Worm (Caenorhabditis elegans) whole organism, L2 larva: ENCODE results near the gene R13A5.15.

Experiments
- C34F6.9 ChIP-seq: fragments of 150-350 bp; optimal IDR thresholded peaks from 2 replicates; lab custom pipeline; 2014; ENCODE audit warnings: missing biosample characterization, missing genetic modification characterization
- F13H6.1 ChIP-seq: sonication (generic microtip); optimal IDR thresholded peaks from 2 replicates; lab custom pipeline; 2016; ENCODE audit warnings: missing genetic modification characterization, missing compliant biosample characterization
- R02D3.7 ChIP-seq: fragments of 150-350 bp; optimal IDR thresholded peaks from 2 replicates; lab custom pipeline; 2014; ENCODE audit warnings: missing biosample characterization, missing genetic modification characterization
- Y55F3AM.14 ChIP-seq: fragments of 200-800 bp; sonication (Bioruptor generic); optimal IDR thresholded peaks from 2 replicates; lab custom pipeline; 2018; ENCODE audit warnings: mild to moderate bottlenecking, missing genetic modification characterization, missing compliant biosample characterization
- alr-1 ChIP-seq: fragments of 150-350 bp; optimal IDR thresholded peaks from 2 replicates; lab custom pipeline; 2014; ENCODE audit warnings: missing biosample characterization, missing genetic modification characterization
- aly-2 ChIP-seq: fragments of 150-350 bp; optimal IDR thresholded peaks from 2 replicates; lab custom pipeline; 2014; ENCODE audit warnings: missing biosample characterization, missing genetic modification characterization
- ama-1 ChIP-seq: fragments of 150-350 bp; optimal IDR thresholded peaks from 2 replicates; lab custom pipeline; 2018; ENCODE audit warnings: inconsistent platforms
- ceh-82 ChIP-seq: fragments of 150-350 bp; optimal IDR thresholded peaks from 2 replicates; lab custom pipeline; 2014; ENCODE audit warnings: missing biosample characterization, missing genetic modification characterization
- crh-2 ChIP-seq: sonication (generic microtip); optimal IDR thresholded peaks from 2 replicates; lab custom pipeline; 2017; ENCODE audit warnings: missing biosample characterization, missing genetic modification characterization
- egl-27 ChIP-seq: sonication (generic microtip); optimal IDR thresholded peaks from 3 replicates; lab custom pipeline; 2017; ENCODE audit warnings: missing biosample characterization, missing genetic modification reagents, missing genetic modification characterization
- fos-1 ChIP-seq: fragments of 150-350 bp; optimal IDR thresholded peaks from 2 replicates; lab custom pipeline; 2014; ENCODE audit warnings: missing biosample characterization, missing genetic modification characterization
- gmeb-1 ChIP-seq: fragments of 150-350 bp; optimal IDR thresholded peaks from 2 replicates; lab custom pipeline; 2014; ENCODE audit warnings: missing biosample characterization, missing genetic modification characterization
- lin-11 ChIP-seq: fragments of 150-350 bp; sonication (generic microtip); optimal IDR thresholded peaks from 2 replicates; lab custom pipeline; 2014; ENCODE audit warnings: missing biosample characterization, missing genetic modification characterization, inconsistent platforms, mixed read lengths
- lin-13 ChIP-seq: fragments of 150-350 bp; optimal IDR thresholded peaks from 2 replicates; lab custom pipeline; 2014; ENCODE audit warnings: missing biosample characterization, missing genetic modification reagents, missing genetic modification characterization
- lin-39 ChIP-seq: fragments of 150-350 bp; optimal IDR thresholded peaks from 2 replicates; lab custom pipeline; 2014; ENCODE audit warnings: missing biosample characterization, missing genetic modification reagents, missing genetic modification characterization
- lsy-2 ChIP-seq, 2 experiments: fragments of 150-350 bp in 1 of 2; sonication (generic microtip) in 1 of 2; optimal IDR thresholded peaks; 2 replicates each; lab custom pipeline; 2014 to 2017; ENCODE audit warnings: missing biosample characterization in 2 of 2, missing genetic modification characterization in 2 of 2
- mab-5 ChIP-seq: fragments of 150-350 bp; optimal IDR thresholded peaks from 2 replicates; lab custom pipeline; 2014; ENCODE audit warnings: missing biosample characterization, missing genetic modification characterization
- nhr-10 ChIP-seq: sonication (generic microtip); optimal IDR thresholded peaks from 2 replicates; lab custom pipeline; 2017; ENCODE audit warnings: missing biosample characterization, missing genetic modification characterization
- nhr-11 ChIP-seq: fragments of 150-350 bp; optimal IDR thresholded peaks from 2 replicates; lab custom pipeline; 2014; ENCODE audit warnings: missing biosample characterization, missing genetic modification characterization
- nhr-12 ChIP-seq: fragments of 150-350 bp; optimal IDR thresholded peaks from 2 replicates; lab custom pipeline; 2014; ENCODE audit warnings: missing biosample characterization, missing genetic modification characterization
- nhr-129 ChIP-seq: fragments of 150-350 bp; optimal IDR thresholded peaks from 2 replicates; lab custom pipeline; 2014; ENCODE audit warnings: missing biosample characterization, missing genetic modification characterization
- nhr-21 ChIP-seq: fragments of 150-350 bp; optimal IDR thresholded peaks from 2 replicates; lab custom pipeline; 2014; ENCODE audit warnings: missing biosample characterization, missing genetic modification characterization
- nhr-23 ChIP-seq: fragments of 150-350 bp; optimal IDR thresholded peaks from 2 replicates; lab custom pipeline; 2014; ENCODE audit warnings: missing biosample characterization, missing genetic modification reagents, missing genetic modification characterization
- nhr-237 ChIP-seq: fragments of 150-350 bp; optimal IDR thresholded peaks from 2 replicates; lab custom pipeline; 2014; ENCODE audit warnings: missing biosample characterization, missing genetic modification characterization
- nhr-25 ChIP-seq: fragments of 150-350 bp; sonication (generic microtip); optimal IDR thresholded peaks from 3 replicates; lab custom pipeline; 2014; ENCODE audit warnings: missing biosample characterization, missing genetic modification characterization
- nhr-6 ChIP-seq: fragments of 150-350 bp; optimal IDR thresholded peaks from 2 replicates; lab custom pipeline; 2014; ENCODE audit warnings: missing biosample characterization, missing genetic modification characterization
- nhr-77 ChIP-seq: fragments of 150-350 bp; optimal IDR thresholded peaks from 2 replicates; lab custom pipeline; 2014; ENCODE audit warnings: missing biosample characterization, missing genetic modification characterization
- peb-1 ChIP-seq: fragments of 150-350 bp; optimal IDR thresholded peaks from 2 replicates; lab custom pipeline; 2014; ENCODE audit warnings: missing biosample characterization, missing genetic modification characterization
- sem-4 ChIP-seq: fragments of 150-350 bp; optimal IDR thresholded peaks from 2 replicates; lab custom pipeline; 2014; ENCODE audit warnings: missing biosample characterization, missing genetic modification reagents, missing genetic modification characterization
- sma-3 ChIP-seq: sonication (generic microtip); optimal IDR thresholded peaks from 2 replicates; lab custom pipeline; 2016; ENCODE audit warnings: missing genetic modification reagents, missing genetic modification characterization, missing compliant biosample characterization
- sma-9 ChIP-seq, 2 experiments: fragments of 150-350 bp in 1 of 2; sonication (generic microtip) in 1 of 2; optimal IDR thresholded peaks; 2 replicates each; lab custom pipeline; 2014 to 2016; ENCODE audit warnings: missing genetic modification characterization in 2 of 2, mild to moderate bottlenecking in 1 of 2, missing biosample characterization in 1 of 2, missing compliant biosample characterization in 1 of 2, missing genetic modification reagents in 1 of 2, moderate library complexity in 1 of 2
- snpc-4 ChIP-seq: fragments of 150-350 bp; optimal IDR thresholded peaks from 2 replicates; lab custom pipeline; 2014; ENCODE audit warnings: missing biosample characterization, missing genetic modification characterization
- unc-39 ChIP-seq: fragments of 150-350 bp; optimal IDR thresholded peaks from 2 replicates; lab custom pipeline; 2014; ENCODE audit warnings: missing biosample characterization, missing genetic modification characterization
- unc-55 ChIP-seq: fragments of 150-350 bp; sonication (generic microtip); optimal IDR thresholded peaks from 3 replicates; lab custom pipeline; 2014; ENCODE audit warnings: missing biosample characterization, missing genetic modification reagents, missing genetic modification characterization
- unc-62 ChIP-seq: fragments of 150-350 bp; optimal IDR thresholded peaks from 2 replicates; lab custom pipeline; 2014; ENCODE audit warnings: missing biosample characterization, missing genetic modification reagents, missing genetic modification characterization
- ztf-11 ChIP-seq: sonication (generic microtip); optimal IDR thresholded peaks from 2 replicates; lab custom pipeline; 2017; ENCODE audit warnings: missing biosample characterization, missing genetic modification characterization
- ztf-4 ChIP-seq: fragments of 150-350 bp; optimal IDR thresholded peaks from 2 replicates; lab custom pipeline; 2014; ENCODE audit warnings: missing biosample characterization, missing genetic modification characterization

R13A5.15 gene

DNA sequence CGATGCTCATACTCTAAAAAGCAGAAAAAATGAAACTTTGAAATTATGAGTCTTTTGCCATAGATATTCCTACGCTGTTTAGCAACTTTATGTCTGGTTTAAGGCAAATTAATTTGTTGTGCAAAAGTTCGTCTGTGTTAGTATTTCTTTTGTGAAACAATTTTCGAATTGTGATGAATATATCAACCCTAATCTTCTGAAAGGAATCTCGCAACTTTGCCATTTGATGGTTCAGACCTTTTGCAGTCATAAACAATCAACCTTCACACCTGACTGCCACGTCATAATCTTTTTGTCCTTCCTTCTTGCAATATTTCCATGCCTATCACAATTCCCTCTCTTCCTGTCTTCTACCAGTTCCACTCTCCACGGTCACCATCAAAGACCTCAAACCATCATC, 31.7 kb upstream of the R13A5.15 start:
- no peak for TF ChIP-seq ztf-4 (tag; lab: Kevin White, UChicago)
- TF ChIP-seq nhr-77 (tag; lab: Kevin White, UChicago) = no peak
- TF ChIP-seq nhr-129 (tag; lab: Kevin White, UChicago) = no peak
- TF ChIP-seq lin-11 (tag; lab: Kevin White, UChicago) = no peak
- TF ChIP-seq lsy-2 (tag; optimal IDR thresholded peaks at IDR 0.05; lab: Kevin White, UChicago) = no peak
- no peak for TF ChIP-seq lin-39 (tag; lab: Kevin White, UChicago)
- no peak for TF ChIP-seq unc-39 (tag; lab: Kevin White, UChicago)
- TF ChIP-seq unc-55 (GFP tag; lab: Kevin White, UChicago) = no peak
- TF ChIP-seq nhr-11 (tag; lab: Kevin White, UChicago) = no peak
- TF ChIP-seq F13H6.1 (tag; lab: Kevin White, UChicago) = no peak
- TF ChIP-seq R02D3.7 (tag; lab: Kevin White, UChicago) = no peak
- no peak for TF ChIP-seq ceh-82 (tag; lab: Kevin White, UChicago)
- no peak for TF ChIP-seq nhr-25

DNA sequence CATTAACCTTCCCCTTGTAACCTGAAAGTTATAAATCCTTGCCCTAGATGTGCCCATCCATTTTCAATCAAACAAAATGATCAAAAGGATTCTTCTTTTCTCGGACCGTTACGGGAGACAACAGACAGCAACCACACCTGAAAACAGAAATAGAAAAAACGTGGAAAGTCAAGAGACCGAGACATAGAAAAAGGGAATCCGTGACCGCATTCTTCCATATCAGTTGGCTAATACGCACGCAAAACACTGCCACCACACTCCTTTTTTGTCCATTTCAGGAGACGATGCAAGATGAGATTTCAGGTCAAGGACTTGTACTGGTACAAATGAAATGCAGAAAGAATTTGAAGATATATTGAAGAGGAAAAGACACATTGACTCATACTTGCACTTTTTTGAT, 30.2 kb upstream of the R13A5.15 start:
- TF ChIP-seq nhr-21 (tag; lab: Kevin White, UChicago) (peak; percentile 13), C34F6.9 (tag; lab: Kevin White, UChicago) (no peak), sma-3 (peak; percentile 26), nhr-6 (tag; lab: Kevin White, UChicago) (no peak), egl-27 (tag; lab: Kevin White, UChicago) (peak; percentile 8), R02D3.7 (tag; lab: Kevin White, UChicago) (no peak), nhr-12 (tag; lab: Kevin White, UChicago) (no peak), fos-1 (tag; lab: Kevin White, UChicago) (peak; percentile 5), nhr-25 (no peak)

DNA sequence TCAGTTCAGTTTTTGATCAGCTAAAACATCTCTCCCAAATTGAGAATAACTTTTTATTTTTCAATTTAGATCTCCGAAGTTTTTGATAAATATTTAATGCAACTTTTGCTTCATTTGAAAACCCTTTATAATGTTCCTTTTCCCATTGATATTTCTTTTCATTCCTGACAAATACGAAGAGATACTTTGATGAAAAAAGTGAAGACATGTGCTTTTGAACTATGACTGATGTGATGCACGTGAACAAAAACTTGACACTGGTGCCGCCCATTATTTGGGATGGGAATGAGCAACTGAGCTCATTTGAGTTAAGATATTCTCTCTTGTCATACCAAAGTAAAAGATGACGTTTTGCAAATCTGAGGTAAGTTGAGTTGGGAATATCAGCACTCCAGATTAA, 28.1 kb upstream of the R13A5.15 start, which contains the start of gene T04A6.1:
TSS of gene T04A6.1 (plus strand) at position 301 of the 400 bp plus-strand sequence.
- TF ChIP-seq C34F6.9 (tag; lab: Kevin White, UChicago) (peak; percentile 6), gmeb-1 (tag; lab: Kevin White, UChicago) (no peak), lsy-2 (tag; optimal IDR thresholded peaks at IDR 0.05; lab: Kevin White, UChicago) (no peak), nhr-129 (tag; lab: Kevin White, UChicago) (peak; percentile 34), nhr-11 (tag; lab: Kevin White, UChicago) (no peak), unc-55 (GFP tag; lab: Kevin White, UChicago) (peak; percentile 61), Y55F3AM.14 (GFP tag; lab: Kevin White, UChicago) (no peak), nhr-77 (tag; lab: Kevin White, UChicago) (no peak)

DNA sequence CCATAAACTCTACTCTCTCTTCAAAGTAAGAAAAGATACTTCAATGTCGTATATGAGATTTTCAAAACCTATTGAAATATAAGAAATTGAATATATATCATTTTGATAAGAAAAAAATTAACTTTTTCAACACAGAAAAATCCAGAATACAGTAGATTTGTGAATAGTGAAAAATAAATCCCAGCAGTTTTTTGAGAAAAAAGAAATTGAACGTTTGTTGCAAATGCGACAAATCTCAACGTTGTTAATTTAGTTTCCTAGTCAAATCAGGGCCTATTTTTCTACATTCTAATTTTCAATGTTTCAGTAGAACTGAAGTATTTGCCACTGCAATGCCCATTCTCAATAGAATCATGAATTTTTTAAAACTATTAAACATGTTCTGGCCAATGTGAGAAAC, 26.4 kb upstream of the R13A5.15 start, which contains the start of gene T04A6.2:
TSS of gene T04A6.2 (plus strand) at position 301 of the 400 bp plus-strand sequence.
- no peak for TF ChIP-seq unc-55 (GFP tag; lab: Kevin White, UChicago)
- TF ChIP-seq ceh-82 (tag; lab: Kevin White, UChicago) = no peak
- TF ChIP-seq lin-13 = no peak
- no peak for TF ChIP-seq nhr-23 (tag; lab: Kevin White, UChicago)
- no peak for TF ChIP-seq peb-1 (tag; lab: Kevin White, UChicago)
- no peak for TF ChIP-seq nhr-237 (tag; lab: Kevin White, UChicago)
- TF ChIP-seq crh-2 = no peak
- no peak for TF ChIP-seq nhr-12 (tag; lab: Kevin White, UChicago)
- no peak for TF ChIP-seq lin-39 (tag; lab: Kevin White, UChicago)
- TF ChIP-seq snpc-4 = no peak
- no peak for TF ChIP-seq fos-1 (tag; lab: Kevin White, UChicago)
- TF ChIP-seq nhr-6 (tag; lab: Kevin White, UChicago) = no peak
- TF ChIP-seq C34F6.9 (tag; lab: Kevin White, UChicago) = no peak
- TF ChIP-seq ama-1 (lab: Kevin White, UChicago) = no peak
- no peak for TF ChIP-seq sma-3
- TF ChIP-seq nhr-11 (tag; lab: Kevin White, UChicago) = no peak
- no peak for TF ChIP-seq sma-9 (GFP tag; optimal IDR thresholded peaks at IDR 0.05; lab: Kevin White, UChicago)
- TF ChIP-seq sma-9 (tag; optimal IDR thresholded peaks at IDR 0.05; lab: Kevin White, UChicago) = no peak
- TF ChIP-seq mab-5 (tag; lab: Kevin White, UChicago) = no peak
- no peak for TF ChIP-seq aly-2

DNA sequence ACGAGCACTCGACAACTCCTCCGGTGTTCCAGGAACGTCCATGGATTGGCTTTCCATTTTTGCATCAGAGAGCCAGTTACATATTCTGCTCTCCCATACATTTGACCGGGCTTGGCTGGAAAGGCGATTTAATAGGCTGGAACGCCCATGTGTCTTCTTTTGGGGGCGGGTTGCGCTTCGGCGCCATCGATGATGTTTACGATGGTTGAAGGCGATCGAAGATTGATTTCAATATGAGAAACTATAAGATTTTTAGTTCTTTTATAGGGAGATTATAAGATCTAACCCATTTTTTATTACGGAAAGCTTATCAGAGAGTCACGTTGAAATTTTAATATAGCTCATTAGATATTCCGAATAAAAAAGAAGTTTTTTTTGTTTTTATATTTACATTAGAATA, 21.1 kb upstream of the R13A5.15 start, which contains the start of gene nsph-4.3:
TSS of gene nsph-4.3 (minus strand) at position 101 of the 400 bp plus-strand sequence.
- TF ChIP-seq unc-55 (GFP tag; lab: Kevin White, UChicago) = no peak
- TF ChIP-seq lin-11 (tag; lab: Kevin White, UChicago) = no peak
- no peak for TF ChIP-seq fos-1 (tag; lab: Kevin White, UChicago)
- no peak for TF ChIP-seq alr-1 (tag; lab: Kevin White, UChicago)
- TF ChIP-seq ceh-82 (tag; lab: Kevin White, UChicago) = no peak
- no peak for TF ChIP-seq sem-4
- TF ChIP-seq mab-5 (tag; lab: Kevin White, UChicago) = no peak
- no peak for TF ChIP-seq nhr-10 (tag; lab: Kevin White, UChicago)
- TF ChIP-seq nhr-237 (tag; lab: Kevin White, UChicago) = no peak
- TF ChIP-seq lsy-2 (tag; optimal IDR thresholded peaks at IDR 0.05; lab: Kevin White, UChicago) = no peak
- no peak for TF ChIP-seq ztf-11
- TF ChIP-seq lin-13 = no peak
- TF ChIP-seq C34F6.9 (tag; lab: Kevin White, UChicago) = no peak
- TF ChIP-seq unc-62 (GFP tag; lab: Kevin White, UChicago) = no peak
